Worm (Caenorhabditis elegans): Measurements from ENCODE around the gene K11D12.11.

DNA sequence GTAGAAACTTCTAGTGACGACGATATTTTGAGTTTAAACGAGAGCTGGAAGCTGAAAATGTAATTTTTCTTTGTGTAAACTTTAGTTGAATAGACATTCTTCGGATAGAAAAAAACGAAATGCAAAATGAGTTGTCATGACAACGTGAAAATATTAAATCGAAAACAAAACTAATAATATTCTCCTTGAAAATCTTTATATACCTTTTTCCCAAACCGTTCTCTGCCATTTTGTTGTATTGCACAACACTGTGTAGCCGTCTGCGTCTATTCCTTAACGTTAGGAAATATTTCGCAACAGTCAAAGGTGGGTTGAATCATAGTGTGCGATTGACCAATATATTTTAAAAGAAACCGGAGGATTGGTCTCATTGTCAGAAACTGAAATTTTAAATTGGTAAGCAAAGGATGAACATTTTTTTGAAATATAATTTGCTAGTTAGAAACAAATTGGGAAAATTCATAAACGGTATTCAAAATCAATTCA, 41.5 kb upstream of the K11D12.11 start, which contains the start of gene Y58A7A.3:
- no peak for TF ChIP-seq C04F5.9 (tag; optimal IDR thresholded peaks at IDR 0.05)
- TF ChIP-seq ceh-82 (tag; optimal IDR thresholded peaks at IDR 0.05), result peak in 2 of 3 experiments; percentile 12 to 71
- peak; percentile 22 for TF ChIP-seq nhr-11 (tag; optimal IDR thresholded peaks at IDR 0.05)
- TF ChIP-seq lin-13 (GFP tag; optimal IDR thresholded peaks at IDR 0.05), result no peak
- no peak for TF ChIP-seq ama-1 (optimal IDR thresholded peaks at IDR 0.05)
- TF ChIP-seq nhr-237 (tag; optimal IDR thresholded peaks at IDR 0.05), result peak; percentile 61
- TF ChIP-seq tbx-2 (tag; optimal IDR thresholded peaks at IDR 0.05), result no peak
- TF ChIP-seq mdl-1 (tag; optimal IDR thresholded peaks at IDR 0.05), result peak in 1 of 2 experiments; percentile 67
